Worm (Caenorhabditis elegans): ENCODE results near the gene F55A11.11.

DNA sequence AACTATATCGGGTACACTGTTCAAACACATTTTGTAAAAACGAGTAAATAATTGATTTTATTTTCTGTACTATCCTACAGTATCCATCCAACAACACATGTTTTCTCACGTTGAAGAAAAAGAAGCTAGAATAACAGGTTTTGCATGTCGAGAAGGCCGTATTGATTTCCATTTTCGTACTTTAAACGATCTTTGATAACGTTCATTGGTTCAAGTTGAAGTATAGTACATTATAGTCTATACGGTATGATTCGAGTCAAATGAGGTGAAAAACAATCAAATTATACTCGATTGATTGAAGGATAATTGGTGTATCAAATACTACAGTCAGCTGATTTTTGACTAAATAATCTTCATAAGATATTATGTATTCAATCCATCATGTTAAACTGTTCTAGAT is 17.5 kb downstream of the F55A11.11 start:
- TF ChIP-seq dao-5 (tag; optimal IDR thresholded peaks at IDR 0.05) = no peak
- no peak for TF ChIP-seq him-1 (tag; optimal IDR thresholded peaks at IDR 0.05)
